Fruit fly (Drosophila melanogaster) whole organism, wandering third instar larva: Measurements from ENCODE around the gene Rab9Fb.

Source experiments
- Abd-B ChIP-seq: fragments of >200 bp; optimal IDR thresholded peaks from 2 replicates; lab custom pipeline; 2017; ENCODE audit warnings: missing biosample characterization, missing genetic modification characterization
- CG32264 ChIP-seq: fragments of 200-800 bp; sonication (Bioruptor generic); optimal IDR thresholded peaks from 2 replicates; lab custom pipeline; 2016; ENCODE audit warnings: missing biosample characterization, missing genetic modification characterization
- CG9705 ChIP-seq: fragments of 200-800 bp; sonication (Bioruptor generic); optimal IDR thresholded peaks from 2 replicates; lab custom pipeline; 2018; ENCODE audit warnings: missing biosample characterization, mild to moderate bottlenecking, missing genetic modification characterization
- CrebA ChIP-seq: fragments of 200-800 bp; sonication (Bioruptor generic); optimal IDR thresholded peaks from 2 replicates; lab custom pipeline; 2016; ENCODE audit warnings: missing biosample characterization, mild to moderate bottlenecking, missing genetic modification characterization, borderline replicate concordance
- Dfd ChIP-seq: fragments of >200 bp; optimal IDR thresholded peaks from 2 replicates; lab custom pipeline; 2017; ENCODE audit warnings: missing biosample characterization, missing genetic modification characterization
- HLH106 ChIP-seq: fragments of 200-800 bp; optimal IDR thresholded peaks from 3 replicates; lab custom pipeline; 2019; ENCODE audit warnings: missing biosample characterization, mild to moderate bottlenecking, missing genetic modification characterization, moderate library complexity
- Hnf4 ChIP-seq: fragments of 200-800 bp; sonication (Bioruptor generic); optimal IDR thresholded peaks from 2 replicates; lab custom pipeline; 2016; ENCODE audit warnings: missing biosample characterization, mild to moderate bottlenecking, missing genetic modification characterization
- Hr83 ChIP-seq: fragments of 200-300 bp; sonication (Bioruptor generic); optimal IDR thresholded peaks from 2 replicates; lab custom pipeline; 2016; ENCODE audit warnings: missing biosample characterization, mild to moderate bottlenecking, missing genetic modification characterization, moderate library complexity; ENCODE audit not compliant: poor library complexity, severe bottlenecking
- Mio ChIP-seq: sonication (Bioruptor generic); optimal IDR thresholded peaks from 2 replicates; lab custom pipeline; 2016; ENCODE audit warnings: missing biosample characterization, missing genetic modification characterization
- OdsH ChIP-seq: fragments of 200-800 bp; sonication (Bioruptor generic); optimal IDR thresholded peaks from 2 replicates; lab custom pipeline; 2016; ENCODE audit warnings: missing biosample characterization, mild to moderate bottlenecking, missing genetic modification characterization
- Rel ChIP-seq, 2 experiments: fragments of 200-800 bp; sonication (Bioruptor generic) in 1 of 2; optimal IDR thresholded peaks; 2 replicates in 1 of 2; 3 replicates in 1 of 2; lab custom pipeline; 2016 to 2019; ENCODE audit warnings: mild to moderate bottlenecking in 2 of 2, missing biosample characterization in 2 of 2, missing genetic modification characterization in 2 of 2, moderate library complexity in 1 of 2
- br ChIP-seq: fragments of 200-800 bp; sonication (Bioruptor generic); optimal IDR thresholded peaks from 2 replicates; lab custom pipeline; 2016; ENCODE audit warnings: missing biosample characterization, missing genetic modification characterization
- brk ChIP-seq: fragments of 200-800 bp; sonication (Bioruptor generic); optimal IDR thresholded peaks from 2 replicates; lab custom pipeline; 2016; ENCODE audit warnings: missing biosample characterization, mild to moderate bottlenecking, missing genetic modification characterization
- dl ChIP-seq, 2 experiments: fragments of 175-275, 200-275 bp in 1 of 2; fragments of 200-275 bp in 1 of 2; sonication (Bioruptor generic); optimal IDR thresholded peaks; lab custom pipeline; 2018; ENCODE audit warnings: mild to moderate bottlenecking in 2 of 2, missing biosample characterization in 2 of 2, missing genetic modification characterization in 2 of 2, moderate library complexity in 2 of 2; ENCODE audit not compliant: partially characterized antibody in 2 of 2, insufficient read depth in 1 of 2
- dmrt93B ChIP-seq: fragments of 200-800 bp; sonication (Bioruptor generic); optimal IDR thresholded peaks from 2 replicates; lab custom pipeline; 2018; ENCODE audit warnings: missing biosample characterization, mild to moderate bottlenecking, missing genetic modification characterization
- dsf ChIP-seq: sonication (Bioruptor generic); optimal IDR thresholded peaks from 2 replicates; lab custom pipeline; 2016; ENCODE audit warnings: missing biosample characterization, missing genetic modification characterization, borderline replicate concordance
- ey ChIP-seq: fragments of 200-800 bp; sonication (Bioruptor generic); optimal IDR thresholded peaks from 2 replicates; lab custom pipeline; 2016; ENCODE audit warnings: missing biosample characterization, missing genetic modification characterization
- foxo ChIP-seq, 2 experiments: fragments of 200-800 bp; sonication (Bioruptor generic); optimal IDR thresholded peaks; 2 replicates in 1 of 2; 3 replicates in 1 of 2; lab custom pipeline; 2016 to 2017; ENCODE audit warnings: missing biosample characterization in 2 of 2, missing genetic modification characterization in 2 of 2
- fru ChIP-seq: fragments of 200-800 bp; sonication (Bioruptor generic); optimal IDR thresholded peaks from 3 replicates; lab custom pipeline; 2016; ENCODE audit warnings: missing biosample characterization, mild to moderate bottlenecking, missing genetic modification characterization
- h ChIP-seq: fragments of 200-800 bp; sonication (Bioruptor generic); optimal IDR thresholded peaks from 3 replicates; lab custom pipeline; 2016; ENCODE audit warnings: missing biosample characterization, mild to moderate bottlenecking, missing genetic modification characterization
- lola ChIP-seq: fragments of >200 bp; optimal IDR thresholded peaks from 2 replicates; lab custom pipeline; 2017; ENCODE audit warnings: missing biosample characterization, missing genetic modification characterization
- pan ChIP-seq: fragments of >200 bp; optimal IDR thresholded peaks from 2 replicates; lab custom pipeline; 2017
- rgr ChIP-seq: fragments of 200-800 bp; sonication (Bioruptor generic); optimal IDR thresholded peaks from 3 replicates; lab custom pipeline; 2016; ENCODE audit warnings: missing biosample characterization, mild to moderate bottlenecking, missing genetic modification characterization
- tai ChIP-seq: sonication (Bioruptor generic); optimal IDR thresholded peaks from 2 replicates; lab custom pipeline; 2016; ENCODE audit warnings: missing biosample characterization, missing genetic modification characterization
- usp ChIP-seq: fragments of >200 bp; optimal IDR thresholded peaks from 2 replicates; lab custom pipeline; 2017; ENCODE audit warnings: missing biosample characterization, missing genetic modification characterization
- woc ChIP-seq: sonication (Bioruptor generic); optimal IDR thresholded peaks from 2 replicates; lab custom pipeline; 2016; ENCODE audit warnings: missing biosample characterization, mild to moderate bottlenecking, missing genetic modification characterization

The Rab9Fb gene

DNA sequence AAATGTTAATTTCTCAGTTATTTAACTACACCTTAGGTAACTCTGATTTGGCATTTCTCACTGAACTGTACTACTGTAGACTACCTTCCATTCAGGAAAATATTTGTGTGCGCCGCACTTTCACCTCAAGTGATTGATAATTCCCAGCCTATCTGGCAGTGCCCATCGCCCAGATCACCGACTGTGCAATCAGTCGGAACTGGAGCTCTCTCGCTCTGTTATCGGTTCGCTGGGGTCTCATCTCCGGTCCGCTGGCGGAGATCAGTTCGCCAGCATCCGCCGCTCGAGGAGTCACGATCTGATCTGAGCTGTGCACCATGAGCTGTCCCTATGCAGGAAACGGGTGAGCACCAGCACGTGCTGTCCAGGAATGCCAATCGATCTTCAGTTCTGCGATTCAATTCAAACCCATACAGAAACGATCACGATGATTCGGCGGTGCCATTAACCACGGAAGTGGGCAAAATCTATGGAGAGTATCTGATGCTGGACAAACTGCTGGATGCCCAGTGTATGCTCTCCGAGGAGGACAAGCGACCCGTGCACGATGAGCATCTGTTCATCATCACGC, 28.5 kb downstream of the Rab9Fb start, which contains the start of gene v:
Gene v, plus strand, starts transcription at position 262 of the 571 bp plus-strand sequence.
- TF ChIP-seq ey (GFP tag; lab: Kevin White, UChicago) (no peak), br (GFP tag; lab: Kevin White, UChicago) (no peak), usp (GFP tag; lab: Kevin White, UChicago) (peak; percentile 56)

DNA sequence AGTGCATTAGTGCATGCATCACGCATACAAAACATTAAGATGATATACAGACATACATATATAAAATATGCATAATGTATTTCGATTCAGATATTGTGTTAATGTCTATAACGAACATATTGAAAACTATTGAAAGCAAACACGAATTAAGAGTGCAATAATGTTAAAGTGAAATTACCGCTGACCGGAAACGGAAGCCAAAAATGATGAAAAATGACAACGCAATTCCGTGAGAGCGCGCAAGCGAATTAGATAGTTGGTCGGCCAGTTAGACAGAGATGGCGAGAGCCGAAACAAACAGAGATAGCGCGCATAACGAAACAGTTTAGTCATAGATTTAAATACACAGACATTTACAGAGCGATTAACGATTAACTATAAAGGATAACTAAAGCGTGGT, 30.1 kb downstream of the Rab9Fb start:
- TF ChIP-seq Hr83 (GFP tag; lab: Kevin White, UChicago) (no peak), foxo (GFP tag; optimal IDR thresholded peaks at IDR 0.05; lab: Kevin White, UChicago) (no peak), dl (GFP tag; optimal IDR thresholded peaks at IDR 0.05; lab: Kevin White, UChicago; ENCODE audit: insufficient read depth in 1 of 2, partially characterized antibody in 2 of 2) (no peak), usp (GFP tag; lab: Kevin White, UChicago) (no peak), Hnf4 (GFP tag; lab: Kevin White, UChicago) (no peak), HLH106 (no peak), OdsH (GFP tag; lab: Kevin White, UChicago) (no peak), brk (GFP tag; lab: Kevin White, UChicago) (no peak)

DNA sequence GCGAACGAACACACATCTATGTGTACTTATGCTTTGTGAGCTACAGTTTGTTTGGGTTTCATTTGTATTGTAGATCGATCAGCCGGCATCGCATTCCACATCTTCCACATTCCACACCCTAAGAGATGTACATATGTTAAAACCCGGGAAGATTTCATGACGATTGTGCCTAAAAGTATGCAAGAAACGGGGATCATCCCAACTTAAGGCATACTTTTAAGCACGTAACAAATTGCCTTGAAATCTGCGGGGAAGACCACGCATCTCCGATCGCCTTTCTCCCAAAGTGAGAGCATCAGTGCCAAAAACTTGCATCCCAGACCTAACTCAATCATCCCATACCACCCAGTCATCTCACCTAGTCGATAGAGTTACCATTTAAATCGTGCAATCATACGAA, 30.6 kb downstream of the Rab9Fb start:
- TF ChIP-seq dl (GFP tag; optimal IDR thresholded peaks at IDR 0.05; lab: Kevin White, UChicago; ENCODE audit: insufficient read depth in 1 of 2, partially characterized antibody in 2 of 2) (no peak), Hnf4 (GFP tag; lab: Kevin White, UChicago) (no peak), lola (GFP tag; lab: Kevin White, UChicago) (no peak), brk (GFP tag; lab: Kevin White, UChicago) (no peak), dsf (no peak), tai (GFP tag; lab: Kevin White, UChicago) (no peak), Mio (GFP tag; lab: Kevin White, UChicago) (no peak), dmrt93B (GFP tag; lab: Kevin White, UChicago) (no peak), h (GFP tag; lab: Kevin White, UChicago) (no peak), fru (GFP tag; lab: Kevin White, UChicago) (no peak), Abd-B (GFP tag; lab: Kevin White, UChicago) (no peak), CG32264 (GFP tag; lab: Kevin White, UChicago) (no peak), HLH106 (no peak)
- TF ChIP-seq, all 38 proteins: peak for 0

DNA sequence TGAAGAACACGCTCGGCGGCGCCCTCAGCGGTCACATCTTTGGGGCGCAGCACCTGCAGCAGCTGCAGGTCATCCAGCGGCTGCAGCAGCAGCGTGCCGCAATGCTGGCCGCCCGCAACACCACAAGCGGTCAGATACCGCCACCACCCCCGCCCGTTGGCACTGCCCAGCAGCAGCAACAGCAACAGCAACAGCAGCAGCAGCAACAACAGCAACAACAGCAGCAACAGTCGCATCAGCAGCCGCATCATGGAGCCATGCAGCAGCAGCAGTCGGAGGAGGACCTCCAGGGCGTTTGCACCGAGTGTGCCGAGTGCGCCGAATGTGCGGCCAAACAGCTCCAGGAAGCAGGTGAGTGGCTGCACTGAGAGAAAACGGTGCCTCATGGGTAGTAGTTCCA, 39.7 kb downstream of the Rab9Fb start:
- TF ChIP-seq Dfd (GFP tag; lab: Kevin White, UChicago) (peak; percentile 61), Abd-B (GFP tag; lab: Kevin White, UChicago) (no peak), rgr (no peak), CG9705 (GFP tag; lab: Kevin White, UChicago) (no peak), lola (GFP tag; lab: Kevin White, UChicago) (no peak), brk (GFP tag; lab: Kevin White, UChicago) (no peak), Mio (GFP tag; lab: Kevin White, UChicago) (no peak), CrebA (GFP tag; lab: Kevin White, UChicago) (no peak), br (GFP tag; lab: Kevin White, UChicago) (no peak)

DNA sequence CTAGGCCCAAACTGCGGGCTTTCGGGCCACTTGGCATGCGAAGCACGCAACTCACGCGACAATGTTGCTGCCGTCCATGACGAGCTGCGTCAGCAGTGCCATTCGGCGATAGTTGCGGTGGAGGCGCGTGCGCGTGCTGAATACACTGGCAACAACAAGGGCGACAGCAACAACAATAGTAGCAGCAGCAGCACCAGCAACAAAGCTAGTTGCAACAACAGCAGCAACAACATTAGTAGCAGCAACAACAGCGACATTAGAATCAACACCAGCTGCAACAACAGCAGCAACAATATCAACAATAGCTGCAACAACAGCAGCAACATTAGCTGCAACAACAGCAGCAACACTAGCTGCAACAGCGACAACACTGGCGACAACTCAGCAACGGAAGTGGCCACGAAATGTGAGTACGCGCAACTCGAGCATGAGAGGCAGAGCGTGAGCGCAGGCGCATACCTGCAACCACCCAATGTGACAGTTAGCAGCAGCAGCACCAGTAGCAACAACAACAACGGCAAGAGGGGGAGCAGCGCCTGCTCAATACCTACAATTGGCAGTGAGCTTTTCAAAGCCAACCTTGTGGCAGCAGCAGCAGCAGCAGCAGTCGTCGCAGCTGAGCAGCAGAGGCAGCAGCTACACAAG, 45.9 kb downstream of the Rab9Fb start:
- no peak for TF ChIP-seq tai (GFP tag; lab: Kevin White, UChicago)
- TF ChIP-seq Dfd (GFP tag; lab: Kevin White, UChicago) = peak; percentile 36

DNA sequence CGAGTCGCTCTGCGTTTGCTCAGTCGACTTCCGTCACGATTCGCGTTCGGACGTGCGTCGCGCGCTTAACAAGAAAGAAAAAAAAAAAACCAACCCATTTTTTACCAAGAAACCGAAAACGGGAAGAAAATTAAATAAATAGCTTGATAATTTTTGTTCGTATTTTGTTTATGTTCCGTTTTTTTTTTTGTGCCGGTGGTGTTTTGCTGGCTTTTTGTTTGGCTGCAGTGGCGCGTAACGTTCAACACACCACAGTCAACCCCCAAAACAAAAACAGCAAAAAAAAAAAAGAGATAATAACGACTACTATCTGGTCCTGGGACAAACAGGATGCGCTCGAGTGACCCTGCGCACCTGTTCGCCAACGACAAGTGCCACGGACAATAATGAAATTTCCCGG, 46.8 kb downstream of the Rab9Fb start, which contains the start of gene CG43901:
Gene CG43901, plus strand, starts transcription at position 301 of the 400 bp plus-strand sequence.
- TF ChIP-seq dmrt93B (GFP tag; lab: Kevin White, UChicago) = no peak
- no peak for TF ChIP-seq Hr83 (GFP tag; lab: Kevin White, UChicago)
- no peak for TF ChIP-seq woc
- TF ChIP-seq h (GFP tag; lab: Kevin White, UChicago) = no peak
- no peak for TF ChIP-seq usp (GFP tag; lab: Kevin White, UChicago)
- no peak for TF ChIP-seq ey (GFP tag; lab: Kevin White, UChicago)
- TF ChIP-seq dl (GFP tag; optimal IDR thresholded peaks at IDR 0.05; lab: Kevin White, UChicago; ENCODE audit: insufficient read depth in 1 of 2, partially characterized antibody in 2 of 2) = no peak
- no peak for TF ChIP-seq HLH106
- TF ChIP-seq pan (lab: Kevin White, UChicago) = no peak
- TF ChIP-seq Rel (GFP tag; optimal IDR thresholded peaks at IDR 0.05; lab: Kevin White, UChicago) = no peak
- TF ChIP-seq Rel (tag; optimal IDR thresholded peaks at IDR 0.05; lab: Kevin White, UChicago) = no peak
- no peak for TF ChIP-seq OdsH (GFP tag; lab: Kevin White, UChicago)
